Fruit fly (Drosophila melanogaster) whole organism, prepupa: ENCODE measurements around the gene CG11791.
A peak's percentile ranks its signal among the peaks of the same experiment; 100 is the strongest.

ENCODE experiments used
- Blimp-1 ChIP-seq: fragments of 200-800 bp; sonication (Bioruptor generic); optimal IDR thresholded peaks from 3 replicates; lab custom pipeline; 2017; ENCODE audit warnings: missing biosample characterization, missing genetic modification characterization, mild to moderate bottlenecking, moderate library complexity, missing genetic modification reagents
- CG10669 ChIP-seq: fragments of 200-800 bp; sonication (Bioruptor generic); optimal IDR thresholded peaks from 3 replicates; lab custom pipeline; 2018; ENCODE audit warnings: missing biosample characterization, mild to moderate bottlenecking, missing genetic modification characterization, moderate library complexity
- CG11762 ChIP-seq: fragments of 200-800 bp; sonication (Bioruptor generic); optimal IDR thresholded peaks from 3 replicates; lab custom pipeline; 2016; ENCODE audit warnings: missing biosample characterization, missing genetic modification characterization; ENCODE audit not compliant: insufficient read depth
- CG15336 ChIP-seq: fragments of 200-800 bp; sonication (Bioruptor generic); IDR thresholded peaks from 2 replicates; pipeline ENCODE4 v1.3.6; 2022; ENCODE audit warnings: missing biosample characterization, missing genetic modification characterization
- CG1621 ChIP-seq: fragments of 200-800 bp; sonication (Bioruptor generic); optimal IDR thresholded peaks from 3 replicates; lab custom pipeline; 2018; ENCODE audit warnings: missing biosample characterization, mild to moderate bottlenecking, missing genetic modification characterization
- CG3032 ChIP-seq: fragments of 200-800 bp; optimal IDR thresholded peaks from 2 replicates; lab custom pipeline; 2019; ENCODE audit warnings: missing biosample characterization, mild to moderate bottlenecking, missing genetic modification characterization, moderate library complexity
- CG31627 ChIP-seq: fragments of 200-800 bp; sonication (Bioruptor generic); optimal IDR thresholded peaks from 3 replicates; lab custom pipeline; 2016; ENCODE audit warnings: missing biosample characterization, missing genetic modification characterization
- CG34406 ChIP-seq: fragments of 200-800 bp; sonication (Bioruptor generic); optimal IDR thresholded peaks from 3 replicates; lab custom pipeline; 2016; ENCODE audit warnings: missing biosample characterization, missing genetic modification characterization
- CG3919 ChIP-seq: fragments of 200-800 bp; sonication (Bioruptor generic); optimal IDR thresholded peaks from 3 replicates; lab custom pipeline; 2016; ENCODE audit warnings: missing biosample characterization, missing genetic modification characterization
- CG4318 ChIP-seq: fragments of 200-800 bp; sonication (Bioruptor generic); optimal IDR thresholded peaks from 3 replicates; lab custom pipeline; 2017; ENCODE audit warnings: missing biosample characterization, mild to moderate bottlenecking, missing genetic modification characterization
- CG6163 ChIP-seq: fragments of 200-800 bp; sonication (Bioruptor generic); IDR thresholded peaks from 3 replicates; pipeline ENCODE4 v1.3.6; 2022; ENCODE audit warnings: missing biosample characterization, missing genetic modification characterization
- CG6854 ChIP-seq: fragments of 200-800 bp; sonication (Bioruptor generic); optimal IDR thresholded peaks from 2 replicates; lab custom pipeline; 2017; ENCODE audit warnings: missing biosample characterization, mild to moderate bottlenecking, missing genetic modification characterization
- CG7368 ChIP-seq: fragments of 200-800 bp; sonication (Bioruptor generic); optimal IDR thresholded peaks from 3 replicates; lab custom pipeline; 2016; ENCODE audit warnings: missing biosample characterization, missing genetic modification characterization
- CG8632 ChIP-seq: fragments of 200-800 bp; sonication (Bioruptor generic); optimal IDR thresholded peaks from 3 replicates; lab custom pipeline; 2016; ENCODE audit warnings: missing biosample characterization, missing genetic modification characterization
- CG9139 ChIP-seq: fragments of 200-800 bp; sonication (Bioruptor generic); optimal IDR thresholded peaks from 3 replicates; lab custom pipeline; 2017; ENCODE audit warnings: missing biosample characterization, mild to moderate bottlenecking, missing genetic modification characterization
- Eip93F ChIP-seq: fragments of 200-800 bp; sonication (Bioruptor generic); optimal IDR thresholded peaks from 2 replicates; lab custom pipeline; 2016; ENCODE audit warnings: missing biosample characterization, mild to moderate bottlenecking, missing genetic modification characterization
- Ets21C ChIP-seq: fragments of 200-800 bp; sonication (Bioruptor generic); optimal IDR thresholded peaks from 3 replicates; lab custom pipeline; 2016; ENCODE audit warnings: missing biosample characterization, missing genetic modification characterization
- Ets96B ChIP-seq: fragments of 200-800 bp; optimal IDR thresholded peaks from 2 replicates; lab custom pipeline; 2019; ENCODE audit warnings: missing biosample characterization, mild to moderate bottlenecking, missing genetic modification characterization, moderate library complexity
- Gug ChIP-seq: fragments of 200-800 bp; sonication (Bioruptor generic); IDR thresholded peaks from 2 replicates; pipeline ENCODE4 v1.3.6; 2022; ENCODE audit warnings: missing biosample characterization, missing genetic modification characterization
- Hr39 ChIP-seq: fragments of 200-800 bp; sonication (Bioruptor generic); optimal IDR thresholded peaks from 2 replicates; lab custom pipeline; 2016; ENCODE audit warnings: missing biosample characterization, missing genetic modification characterization
- Smox ChIP-seq: fragments of 200-800 bp; sonication (Bioruptor generic); optimal IDR thresholded peaks from 3 replicates; lab custom pipeline; 2016; ENCODE audit warnings: missing biosample characterization, missing genetic modification characterization
- Sox14 ChIP-seq: fragments of 200-800 bp; sonication (Bioruptor generic); optimal IDR thresholded peaks from 3 replicates; lab custom pipeline; 2016; ENCODE audit warnings: missing biosample characterization, missing genetic modification characterization
- cyc ChIP-seq: fragments of 200-800 bp; sonication (Bioruptor generic); optimal IDR thresholded peaks from 3 replicates; lab custom pipeline; 2016; ENCODE audit warnings: missing biosample characterization, missing genetic modification characterization
- esn ChIP-seq: fragments of 200-800 bp; sonication (Bioruptor generic); optimal IDR thresholded peaks from 2 replicates; lab custom pipeline; 2016; ENCODE audit warnings: missing biosample characterization, mild to moderate bottlenecking, missing genetic modification characterization, moderate library complexity
- fd85E ChIP-seq: fragments of 200-800 bp; sonication (Bioruptor generic); optimal IDR thresholded peaks from 3 replicates; lab custom pipeline; 2016; ENCODE audit warnings: missing biosample characterization, missing genetic modification characterization
- fkh ChIP-seq: fragments of 200-800 bp; sonication (Bioruptor generic); optimal IDR thresholded peaks from 3 replicates; lab custom pipeline; 2017; ENCODE audit warnings: missing biosample characterization, mild to moderate bottlenecking, missing genetic modification characterization, moderate library complexity
- lz ChIP-seq: fragments of 200-800 bp; sonication (Bioruptor generic); optimal IDR thresholded peaks from 3 replicates; lab custom pipeline; 2016; ENCODE audit warnings: missing biosample characterization, missing genetic modification characterization
- pdm3 ChIP-seq: fragments of 200-800 bp; sonication (Bioruptor generic); optimal IDR thresholded peaks from 3 replicates; lab custom pipeline; 2016; ENCODE audit warnings: missing biosample characterization, missing genetic modification characterization
- ss ChIP-seq, 2 experiments: fragments of 200-800 bp; sonication (Bioruptor generic); optimal IDR thresholded peaks; 2 replicates in 1 of 2; 3 replicates in 1 of 2; lab custom pipeline; 2017 to 2018; ENCODE audit warnings: mild to moderate bottlenecking in 2 of 2, missing biosample characterization in 2 of 2, missing genetic modification characterization in 2 of 2, moderate library complexity in 1 of 2
- svp ChIP-seq: fragments of 200-800 bp; sonication (Bioruptor generic); peaks from one replicate; lab custom pipeline; 2016; ENCODE audit warnings: missing biosample characterization, missing genetic modification characterization
- topi ChIP-seq: fragments of 200-800 bp; sonication (Bioruptor generic); optimal IDR thresholded peaks from 3 replicates; lab custom pipeline; 2016; ENCODE audit warnings: missing biosample characterization, missing genetic modification characterization
- vri ChIP-seq: fragments of 200-800 bp; sonication (Bioruptor generic); optimal IDR thresholded peaks from 3 replicates; lab custom pipeline; 2016; ENCODE audit warnings: missing biosample characterization, mild to moderate bottlenecking, missing genetic modification characterization

CG11791 gene

DNA sequence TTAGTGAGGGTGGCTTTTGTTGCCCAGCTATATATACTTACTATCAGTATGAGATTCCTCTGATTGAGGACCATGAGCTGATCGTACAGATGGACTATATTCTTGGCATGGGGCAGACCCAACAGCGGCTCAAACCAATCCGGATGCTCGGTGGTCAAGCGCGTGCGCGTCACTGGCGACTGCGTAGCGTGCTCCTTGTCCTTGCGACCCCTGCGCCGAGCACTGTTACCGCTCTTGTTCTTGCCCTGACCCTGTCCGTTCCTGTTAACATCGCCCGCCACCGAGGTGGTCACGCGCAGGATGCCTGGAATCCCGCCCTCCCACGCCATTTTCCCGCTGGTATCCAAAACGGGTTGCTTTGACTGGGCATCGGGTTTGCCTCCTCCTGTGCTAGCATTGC, 16.7 kb upstream of the CG11791 start:
- TF ChIP-seq CG15336 (GFP tag; lab: Robert Waterston, UW) (no peak), CG6854 (GFP tag; lab: Kevin White, UChicago) (no peak), CG1621 (no peak), Ets96B (tag; lab: Kevin White, UChicago) (no peak), vri (GFP tag; lab: Kevin White, UChicago) (no peak), Blimp-1 (GFP tag; lab: Kevin White, UChicago) (no peak), CG8632 (no peak), ss (GFP tag; optimal IDR thresholded peaks at IDR 0.05; lab: Kevin White, UChicago) (no peak)

DNA sequence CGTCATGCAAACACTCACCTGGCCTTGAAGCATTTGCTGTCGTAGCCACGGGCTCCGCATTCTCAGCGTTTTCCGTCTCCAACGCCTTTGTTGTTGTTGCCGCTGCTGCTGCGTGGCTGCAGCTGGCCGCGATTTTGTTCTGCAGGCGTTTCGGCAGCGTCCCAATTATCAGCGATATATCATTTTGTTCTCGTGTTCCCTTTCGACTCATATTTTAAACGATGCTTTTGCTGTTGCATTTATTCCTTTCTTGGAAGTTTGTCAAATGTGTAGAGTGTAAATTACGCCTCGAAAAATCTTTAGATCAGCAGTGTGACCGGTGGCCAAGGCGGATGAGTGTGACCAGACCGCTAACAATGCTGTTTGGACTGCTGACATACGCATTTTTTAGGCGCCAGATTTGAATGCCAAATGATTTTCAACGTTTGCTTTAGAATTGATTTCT, 16.3 kb upstream of the CG11791 start, which contains the start of gene Smg6:
Gene Smg6 (minus strand): TSS at position 324 of the 445 bp plus-strand sequence.
- TF ChIP-seq pdm3 (GFP tag; lab: Kevin White, UChicago) (no peak), Gug (GFP tag; lab: Robert Waterston, UW) (no peak), fkh (GFP tag; lab: Kevin White, UChicago) (no peak), CG9139 (no peak)

DNA sequence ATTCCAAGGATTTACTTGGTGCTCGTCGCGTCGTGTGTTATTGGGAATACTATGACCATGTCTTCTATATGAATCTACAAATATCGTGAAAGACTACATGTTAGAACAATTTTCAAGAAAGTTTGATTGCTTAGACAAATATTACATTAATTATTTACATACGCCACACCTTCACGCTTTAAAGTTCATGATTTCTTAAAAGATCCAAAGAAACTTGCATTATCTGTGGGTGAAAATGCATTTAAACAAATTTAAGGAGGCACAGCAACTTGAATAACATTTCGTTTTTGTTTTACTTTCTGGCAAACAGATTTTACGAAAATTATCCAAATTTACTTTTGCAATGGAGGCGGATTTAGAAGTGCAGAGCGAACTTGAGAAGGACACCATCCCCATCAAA, 12.8 kb upstream of the CG11791 start, which contains the start of gene CG31115:
Gene CG31115 (plus strand): TSS at position 301 of the 400 bp plus-strand sequence.
- TF ChIP-seq svp (GFP tag; lab: Kevin White, UChicago) (no peak), CG6854 (GFP tag; lab: Kevin White, UChicago) (no peak), CG34406 (GFP tag; lab: Kevin White, UChicago) (no peak), Smox (no peak), CG1621 (no peak), Ets21C (GFP tag; lab: Kevin White, UChicago) (no peak), cyc (GFP tag; lab: Kevin White, UChicago) (no peak)
- TF ChIP-seq, all 60 proteins: peak for 0

DNA sequence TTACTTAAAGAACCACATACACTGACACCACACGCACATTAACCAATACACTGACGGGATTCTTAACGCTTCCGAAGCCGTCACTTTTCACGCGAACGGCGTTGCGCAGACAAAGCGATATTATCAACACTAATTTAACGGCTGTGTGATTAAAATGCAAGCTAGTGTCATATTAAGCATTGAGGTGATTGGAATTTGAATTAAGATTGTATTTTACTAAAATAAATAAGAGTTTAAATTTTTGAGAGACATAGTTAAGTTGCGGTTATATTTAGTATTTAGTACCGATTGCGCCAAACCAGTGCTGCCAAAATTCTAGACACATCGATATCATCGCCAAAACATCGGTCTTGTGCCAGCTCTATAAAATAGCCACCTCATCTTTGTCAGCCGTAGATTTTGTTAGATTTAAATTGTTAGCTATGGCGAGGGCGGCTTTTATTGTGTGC, 10.4 kb upstream of the CG11791 start, which contains the start of the genes Ythdf and bai:
Gene Ythdf (minus strand): TSS at position 222 of the 449 bp plus-strand sequence.
Gene bai (plus strand): TSS at position 347 of the 449 bp plus-strand sequence.
- TF ChIP-seq CG34406 (GFP tag; lab: Kevin White, UChicago) (no peak), CG3919 (GFP tag; lab: Kevin White, UChicago) (no peak), CG3032 (tag; lab: Kevin White, UChicago) (no peak), Ets21C (GFP tag; lab: Kevin White, UChicago) (no peak), CG4318 (GFP tag; lab: Kevin White, UChicago) (no peak), esn (GFP tag; lab: Kevin White, UChicago) (peak; percentile 58), lz (GFP tag; lab: Kevin White, UChicago) (peak; percentile 44), CG31627 (GFP tag; lab: Kevin White, UChicago) (peak; percentile 42), CG6163 (GFP tag; lab: Robert Waterston, UW) (no peak), CG10669 (no peak), Sox14 (GFP tag; lab: Kevin White, UChicago) (peak; percentile 74), Hr39 (GFP tag; lab: Kevin White, UChicago) (no peak), CG7368 (GFP tag; lab: Kevin White, UChicago) (no peak), Gug (GFP tag; lab: Robert Waterston, UW) (no peak), Eip93F (GFP tag; lab: Kevin White, UChicago) (peak; percentile 35), fd85E (GFP tag; lab: Kevin White, UChicago) (no peak), topi (no peak), CG11762 (GFP tag; lab: Kevin White, UChicago) (no peak)
